Worm (Caenorhabditis elegans) whole organism, dauer: Measurements from ENCODE around the gene Y71H2AM.6.

ENCODE experiments used
- unc-62 ChIP-seq: sonication (generic microtip); optimal IDR thresholded peaks from 2 replicates; lab custom pipeline; 2017; ENCODE audit warnings: missing biosample characterization, missing genetic modification reagents, missing genetic modification characterization

The Y71H2AM.6 gene

ce11 chrIII:2787979-2788491 lies 7.2 kb downstream of the Y71H2AM.6 start, which contains the start of gene tbcc-1:
tbcc-1 (plus strand) TSS chrIII:2788441.
- TF ChIP-seq unc-62 (GFP tag; lab: Kevin White, UChicago), result no peak

DNA sequence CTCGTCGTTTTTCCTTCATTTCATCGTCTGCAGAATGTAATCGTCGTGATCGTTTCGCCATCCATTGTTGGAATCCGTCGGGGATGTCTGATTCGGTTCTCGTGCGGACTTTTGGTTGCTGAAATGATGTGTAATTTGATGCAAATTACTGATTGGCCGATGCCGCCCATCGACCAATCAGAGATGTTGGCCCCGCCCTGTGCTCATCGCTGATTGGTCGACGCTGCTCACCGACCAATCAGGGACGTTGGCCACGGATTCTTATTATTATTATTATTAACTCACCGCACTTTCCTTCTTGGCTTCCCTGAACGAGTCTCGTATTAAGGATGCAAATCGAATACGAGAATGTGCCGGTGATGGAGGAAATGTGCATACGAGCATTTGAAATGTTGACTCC lies 13.2 kb downstream of the Y71H2AM.6 start:
- no peak for TF ChIP-seq unc-62 (GFP tag; lab: Kevin White, UChicago)

DNA sequence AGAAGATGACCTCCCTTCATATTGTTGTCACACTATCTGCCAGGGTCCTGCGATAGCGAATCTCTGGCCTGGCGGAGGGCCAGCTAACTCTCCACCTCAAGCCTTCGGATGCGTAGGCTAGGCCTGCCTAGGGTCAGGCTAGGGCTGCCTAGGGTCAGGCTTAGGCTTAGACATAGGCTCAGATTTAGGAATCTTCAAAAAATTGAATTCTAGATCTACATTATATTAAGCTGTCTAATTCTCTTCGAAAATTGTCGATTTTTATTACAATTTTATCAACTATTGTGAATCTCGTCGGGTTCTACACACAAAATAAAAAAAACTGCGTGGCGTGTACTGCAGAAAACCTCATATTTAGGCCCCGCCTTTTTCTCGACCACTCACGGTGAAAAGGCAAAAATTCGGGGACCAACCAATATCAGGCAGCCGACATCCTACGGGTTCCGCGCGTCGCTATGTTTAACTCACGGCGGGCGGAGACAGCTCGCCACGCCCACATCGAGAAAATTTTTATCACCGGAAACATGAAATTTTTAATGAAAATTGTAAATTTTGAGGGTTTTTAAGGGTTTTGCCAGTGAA lies 14.7 kb downstream of the Y71H2AM.6 start:
- TF ChIP-seq unc-62 (GFP tag; lab: Kevin White, UChicago), result no peak

DNA sequence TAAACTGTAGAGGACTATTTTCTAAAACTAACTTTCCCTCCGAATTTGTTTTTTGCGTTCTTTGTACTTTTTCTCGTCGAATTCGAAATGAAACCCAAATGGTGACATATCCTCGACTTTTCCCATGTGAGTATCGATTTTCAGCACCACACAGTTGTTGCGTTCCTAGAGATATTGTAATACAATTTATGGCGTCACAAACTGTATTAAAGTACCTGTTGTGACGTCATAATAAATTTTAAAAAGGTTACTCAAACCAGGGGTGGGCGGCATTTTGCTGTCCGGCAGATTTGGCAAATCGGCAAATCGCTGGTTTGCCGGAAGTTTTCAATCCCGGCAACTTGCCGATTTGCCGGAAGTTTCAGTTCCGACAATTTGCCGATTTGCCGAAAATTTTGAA lies 19.9 kb downstream of the Y71H2AM.6 start:
- no peak for TF ChIP-seq unc-62 (GFP tag; lab: Kevin White, UChicago)

ce11 chrIII:2801800-2802515 lies 21.1 kb downstream of the Y71H2AM.6 start, which contains the start of the genes twk-45 and Y71H2AM.25:
twk-45 (minus strand) TSS chrIII:2801900.
Y71H2AM.25 (plus strand) TSS chrIII:2802465.
- TF ChIP-seq unc-62 (GFP tag; lab: Kevin White, UChicago), result no peak

- TF ChIP-seq unc-62 (GFP tag; lab: Kevin White, UChicago), result no peak
Observed at ce11 chrIII:2804461-2804860, 23.6 kb downstream of the Y71H2AM.6 start.

- TF ChIP-seq unc-62 (GFP tag; lab: Kevin White, UChicago), result no peak
Observed at ce11 chrIII:2805084-2805483, 24.2 kb downstream of the Y71H2AM.6 start, which contains the start of gene Y71H2AM.3. Y71H2AM.3 (plus strand) TSS chrIII:2805430.

ce11 chrIII:2811410-2811809 lies 30.6 kb downstream of the Y71H2AM.6 start:
- no peak for TF ChIP-seq unc-62 (GFP tag; lab: Kevin White, UChicago)

DNA sequence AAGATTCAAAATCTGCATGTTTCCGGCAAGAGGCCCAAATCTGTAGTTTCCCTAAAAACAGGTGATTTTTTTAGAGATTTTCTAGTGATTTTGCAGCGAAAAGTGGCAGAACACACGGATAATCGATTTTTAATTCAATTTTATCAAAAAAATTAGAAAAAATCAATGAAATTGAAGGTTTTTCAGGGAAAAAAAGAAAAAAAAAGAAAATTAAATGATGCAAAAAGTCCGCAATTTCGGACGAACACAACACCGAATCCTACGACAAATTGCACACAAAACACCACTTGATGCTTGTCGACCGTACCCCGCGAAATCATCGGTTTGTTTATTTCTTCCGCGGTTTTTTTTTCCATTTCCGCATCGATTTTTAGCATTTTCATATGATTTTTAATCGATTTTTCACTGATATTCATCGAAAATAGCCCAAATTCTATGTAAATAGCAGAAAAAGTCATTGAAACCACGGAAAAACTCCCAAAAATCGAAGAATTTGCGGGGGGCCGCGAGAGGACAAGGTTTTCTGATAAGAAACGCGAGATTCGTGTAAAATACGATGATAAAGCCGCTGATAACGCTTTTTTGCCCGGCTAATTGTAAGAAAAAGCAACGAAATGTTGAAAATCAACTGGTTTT lies 34.2 kb downstream of the Y71H2AM.6 start, which contains the start of gene tufm-1:
Gene tufm-1, minus strand, starts transcription at position 51 of the 636 bp plus-strand sequence.
- TF ChIP-seq unc-62 (GFP tag; lab: Kevin White, UChicago), result no peak

ce11 chrIII:2816205-2816923 lies 35.5 kb downstream of the Y71H2AM.6 start:
- no peak for TF ChIP-seq unc-62 (GFP tag; lab: Kevin White, UChicago)

ce11 chrIII:2817847-2818246 lies 37.0 kb downstream of the Y71H2AM.6 start:
- TF ChIP-seq unc-62 (GFP tag; lab: Kevin White, UChicago), result no peak

- TF ChIP-seq unc-62 (GFP tag; lab: Kevin White, UChicago), result no peak
Observed at ce11 chrIII:2818980-2819379, 38.1 kb downstream of the Y71H2AM.6 start, which contains the start of gene pipp-4P. pipp-4P (plus strand) TSS chrIII:2819280.

ce11 chrIII:2826770-2827169 lies 45.9 kb downstream of the Y71H2AM.6 start, which contains the start of gene Y71H2AM.1:
Y71H2AM.1 (plus strand) TSS chrIII:2827070.
- TF ChIP-seq unc-62 (GFP tag; lab: Kevin White, UChicago), result no peak
